Worm (Caenorhabditis elegans): ENCODE data around the gene ZK643.5.

DNA sequence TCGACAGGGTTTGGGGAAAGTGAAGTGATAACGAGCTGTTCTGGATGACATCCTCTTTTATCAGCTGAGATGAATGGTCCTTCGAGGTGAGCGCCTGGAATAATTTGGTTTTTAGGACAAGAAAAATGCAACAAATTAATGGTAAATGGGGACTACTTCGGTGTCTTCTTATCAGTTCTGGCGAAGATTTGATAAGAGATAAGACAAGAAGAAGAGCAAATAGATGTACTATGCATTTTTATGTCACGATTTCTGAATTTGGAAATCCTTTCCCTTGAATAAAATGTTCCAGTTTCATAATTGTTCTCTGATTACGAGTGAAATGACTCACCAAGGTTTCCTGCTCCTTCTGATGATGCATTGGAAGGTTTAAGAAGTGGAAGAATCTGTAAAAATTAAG lies 41.8 kb upstream of the ZK643.5 start:
- no peak for TF ChIP-seq pqm-1 (tag; optimal IDR thresholded peaks at IDR 0.05)
- no peak for TF ChIP-seq ahr-1 (tag; optimal IDR thresholded peaks at IDR 0.05)
- no peak for TF ChIP-seq tbx-2 (tag; optimal IDR thresholded peaks at IDR 0.05)
- no peak for TF ChIP-seq ceh-31 (tag; optimal IDR thresholded peaks at IDR 0.05)
- no peak for TF ChIP-seq ceh-2 (tag; optimal IDR thresholded peaks at IDR 0.05)
- no peak for TF ChIP-seq ceh-48 (tag; optimal IDR thresholded peaks at IDR 0.05)
- TF ChIP-seq ceh-34 (tag; optimal IDR thresholded peaks at IDR 0.05) = no peak
- TF ChIP-seq npax-4 (tag; optimal IDR thresholded peaks at IDR 0.05) = no peak
- TF ChIP-seq ceh-24 (tag; optimal IDR thresholded peaks at IDR 0.05) = no peak
- no peak for TF ChIP-seq K02D7.2 (tag; optimal IDR thresholded peaks at IDR 0.05)
- TF ChIP-seq hlh-15 (tag; optimal IDR thresholded peaks at IDR 0.05) = no peak
- no peak for TF ChIP-seq hlh-30 (tag; optimal IDR thresholded peaks at IDR 0.05; ENCODE audit: insufficient read depth)
- no peak for TF ChIP-seq nhr-11 (tag; optimal IDR thresholded peaks at IDR 0.05)
